Worm (Caenorhabditis elegans): ENCODE data around the gene srbc-14.

Gene srbc-14

DNA sequence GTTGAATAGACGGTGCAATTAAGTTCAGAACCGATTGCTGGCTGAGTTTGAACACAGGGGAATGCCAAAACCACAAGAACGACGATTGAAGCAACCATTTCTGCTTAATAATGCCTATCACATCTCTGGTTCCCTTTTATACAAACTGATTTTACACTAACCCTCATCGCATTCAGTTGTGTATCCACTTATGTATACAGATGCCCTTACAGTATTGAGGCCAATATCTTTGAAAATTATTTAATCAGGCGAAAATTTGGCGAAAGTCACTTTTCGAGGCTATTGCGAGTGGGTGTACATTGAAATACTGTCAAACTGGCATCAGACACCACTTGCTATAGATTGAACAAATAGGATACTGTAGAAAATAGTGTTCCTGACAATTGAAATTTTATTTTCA lies 27.2 kb upstream of the srbc-14 start, which contains the start of the genes ZK218.3 and ZK218.4 (continued):
- no peak for TF ChIP-seq cey-2 (tag; optimal IDR thresholded peaks at IDR 0.05; ENCODE audit: borderline replicate concordance, insufficient read depth)
- TF ChIP-seq madf-9 (GFP tag; conservative IDR thresholded peaks at IDR 0.05): no peak
- no peak for TF ChIP-seq zag-1 (tag; optimal IDR thresholded peaks at IDR 0.05)
- TF ChIP-seq lir-3 (tag; optimal IDR thresholded peaks at IDR 0.05): no peak

DNA sequence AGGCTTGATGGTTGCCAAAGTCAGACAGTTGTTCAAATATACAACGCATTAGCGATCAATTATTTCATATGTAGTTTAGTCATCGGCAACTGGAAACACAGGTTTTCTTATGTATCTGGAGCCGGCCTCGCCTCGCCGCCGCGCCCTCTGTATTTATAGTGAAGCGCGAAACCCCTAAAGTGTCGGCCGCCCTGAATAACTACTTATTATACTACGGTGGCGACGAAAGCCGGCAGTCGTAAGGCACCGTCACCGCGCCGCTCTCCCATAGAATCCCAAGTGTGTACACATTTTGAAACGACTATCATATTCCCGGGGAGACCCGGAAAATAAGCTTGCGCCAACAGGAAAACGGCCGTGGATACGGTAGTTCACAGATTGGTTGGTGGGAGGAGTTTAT lies 23.1 kb upstream of the srbc-14 start:
- TF ChIP-seq set-16 (GFP tag; IDR thresholded peaks at IDR 0.05): no peak
- no peak for TF ChIP-seq ces-1 (GFP tag; optimal IDR thresholded peaks at IDR 0.05)
- no peak for TF ChIP-seq nhr-102 (tag; optimal IDR thresholded peaks at IDR 0.05)
- TF ChIP-seq rbr-2 (tag; optimal IDR thresholded peaks at IDR 0.05): no peak
- TF ChIP-seq T26A8.4 (GFP tag; IDR thresholded peaks at IDR 0.05): no peak
- no peak for TF ChIP-seq skn-1 (tag; optimal IDR thresholded peaks at IDR 0.05)
- TF ChIP-seq snpc-4 (tag; optimal IDR thresholded peaks at IDR 0.05): no peak
- TF ChIP-seq mxl-3 (GFP tag; optimal IDR thresholded peaks at IDR 0.05): no peak
- no peak for TF ChIP-seq mep-1 (tag; optimal IDR thresholded peaks at IDR 0.05)
- no peak for TF ChIP-seq egl-43 (GFP tag; IDR thresholded peaks at IDR 0.05)
- TF ChIP-seq tag-97 (GFP tag; IDR thresholded peaks at IDR 0.05): no peak
- TF ChIP-seq ZK337.2 (GFP tag; IDR thresholded peaks at IDR 0.05): no peak
- TF ChIP-seq Y48G9A.11 (GFP tag; IDR thresholded peaks at IDR 0.05): no peak
- no peak for TF ChIP-seq nhr-237 (tag; optimal IDR thresholded peaks at IDR 0.05)
- TF ChIP-seq dpl-1 (GFP tag; optimal IDR thresholded peaks at IDR 0.05): no peak

DNA sequence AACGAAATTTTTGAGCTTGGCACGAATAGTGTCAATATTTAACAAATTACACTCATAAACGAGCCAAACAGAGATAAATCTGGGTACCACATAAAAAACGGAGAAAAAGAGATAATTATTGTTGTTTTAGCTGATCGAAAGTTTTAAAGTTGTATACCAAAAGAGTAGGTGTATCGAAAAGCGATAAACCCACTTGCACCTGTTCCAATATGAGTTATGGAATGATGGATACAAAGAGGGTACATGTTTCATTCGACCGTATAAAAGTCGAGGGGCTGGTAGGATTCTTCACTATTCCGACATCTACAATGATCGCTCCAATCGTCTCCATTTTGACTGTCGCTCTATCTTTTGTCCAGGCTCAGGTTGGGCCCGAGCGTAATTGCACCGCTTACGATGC lies 20.8 kb upstream of the srbc-14 start, which contains the start of gene ZK218.1:
Gene ZK218.1 (plus strand): TSS at position 301 of the 400 bp plus-strand sequence.
- TF ChIP-seq Y5F2A.4 (GFP tag; optimal IDR thresholded peaks at IDR 0.05) (no peak), nhr-41 (GFP tag; IDR thresholded peaks at IDR 0.05) (no peak), daf-12 (tag; optimal IDR thresholded peaks at IDR 0.05) (no peak), ces-1 (GFP tag; optimal IDR thresholded peaks at IDR 0.05) (no peak), dve-1 (tag; optimal IDR thresholded peaks at IDR 0.05; ENCODE audit: insufficient read depth) (no peak), F10B5.3 (tag; optimal IDR thresholded peaks at IDR 0.05) (no peak), dmd-8 (GFP tag; IDR thresholded peaks at IDR 0.05) (no peak), dmd-9 (GFP tag; IDR thresholded peaks at IDR 0.05) (no peak), nhr-237 (tag; optimal IDR thresholded peaks at IDR 0.05) (no peak), lin-13 (GFP tag; optimal IDR thresholded peaks at IDR 0.05) (no peak), nhr-77 (tag; optimal IDR thresholded peaks at IDR 0.05) (no peak), lin-39 (tag; optimal IDR thresholded peaks at IDR 0.05) (no peak), sdz-12 (GFP tag; optimal IDR thresholded peaks at IDR 0.05) (no peak)

DNA sequence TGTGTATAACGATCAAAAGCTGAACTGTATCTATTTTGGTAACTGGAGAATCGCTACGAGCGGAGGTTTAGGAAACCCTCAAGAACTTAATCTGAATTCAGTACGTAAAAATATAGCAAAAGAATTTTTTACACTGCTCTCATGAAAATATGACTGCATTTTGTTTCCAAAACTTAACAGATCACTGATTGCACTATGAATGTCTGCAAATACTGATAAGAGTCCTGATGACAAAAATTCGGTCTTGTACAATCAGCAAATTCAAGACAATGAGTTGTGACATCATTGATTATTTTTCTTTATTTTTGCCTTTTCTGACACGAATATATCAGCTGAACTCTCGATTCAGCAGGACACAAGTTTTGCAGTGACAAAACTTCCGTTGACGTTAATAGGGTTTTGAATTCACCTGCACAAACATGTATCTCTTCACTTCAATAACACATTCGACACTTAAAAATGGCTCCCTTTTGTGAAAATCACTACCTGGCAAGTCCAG lies 18.5 kb upstream of the srbc-14 start, which contains the start of gene srh-237:
Gene srh-237 (plus strand): TSS at position 449 of the 499 bp plus-strand sequence.
- TF ChIP-seq lim-7 (GFP tag; IDR thresholded peaks at IDR 0.05): no peak
- no peak for TF ChIP-seq nhr-76 (tag; optimal IDR thresholded peaks at IDR 0.05)
- no peak for TF ChIP-seq jun-1 (tag; optimal IDR thresholded peaks at IDR 0.05)
- peak; percentile 86 for TF ChIP-seq dmd-6 (GFP tag; IDR thresholded peaks at IDR 0.05)
- peak; percentile 3 for TF ChIP-seq nhr-77 (tag; optimal IDR thresholded peaks at IDR 0.05)
- peak; percentile 19 for TF ChIP-seq nhr-28 (tag; optimal IDR thresholded peaks at IDR 0.05)
- TF ChIP-seq php-3 (GFP tag; IDR thresholded peaks at IDR 0.05): 0 out of 2 replicates have a peak, but pooled peaks have one; percentile 20
- no peak for TF ChIP-seq D1046.2 (GFP tag; IDR thresholded peaks at IDR 0.05)
- TF ChIP-seq mes-2 (tag; optimal IDR thresholded peaks at IDR 0.05; ENCODE audit: poor library complexity, severe bottlenecking): no peak
- TF ChIP-seq dpl-1 (GFP tag; optimal IDR thresholded peaks at IDR 0.05): no peak
- no peak for TF ChIP-seq F26F4.8 (GFP tag; conservative IDR thresholded peaks at IDR 0.05)
- no peak for TF ChIP-seq F49E8.2 (tag; optimal IDR thresholded peaks at IDR 0.05; ENCODE audit: borderline replicate concordance)
- no peak for TF ChIP-seq nhr-102 (tag; optimal IDR thresholded peaks at IDR 0.05)
- TF ChIP-seq Y105C5A.15 (GFP tag; IDR thresholded peaks at IDR 0.05): no peak
- no peak for TF ChIP-seq lsy-2 (tag; optimal IDR thresholded peaks at IDR 0.05)
- TF ChIP-seq daf-16 (GFP tag; optimal IDR thresholded peaks at IDR 0.05): no peak
- peak; percentile 42 for TF ChIP-seq daf-16 (tag; optimal IDR thresholded peaks at IDR 0.05)
- TF ChIP-seq nhr-42 (GFP tag; IDR thresholded peaks at IDR 0.05): no peak
- TF ChIP-seq mxl-2 (GFP tag; conservative IDR thresholded peaks at IDR 0.05): no peak
- TF ChIP-seq pha-4 (GFP tag; IDR thresholded peaks at IDR 0.05): no peak
- TF ChIP-seq pha-4 (tag; optimal IDR thresholded peaks at IDR 0.05): no peak
- peak; percentile 4 for TF ChIP-seq mxl-3 (GFP tag; optimal IDR thresholded peaks at IDR 0.05)
